Worm (Caenorhabditis elegans) whole organism, mixed stage, embryonic: ENCODE measurements around the gene Y37B11A.3.

Experiments used
- blmp-1 ChIP-seq: fragments of 150-350 bp; optimal IDR thresholded peaks from 2 replicates; lab custom pipeline; 2014; ENCODE audit warnings: missing biosample characterization, missing genetic modification characterization
- elt-3 ChIP-seq: fragments of 150-350 bp; optimal IDR thresholded peaks from 2 replicates; lab custom pipeline; 2014; ENCODE audit warnings: missing biosample characterization, missing genetic modification characterization
- hlh-1 ChIP-seq: fragments of 150-350 bp; optimal IDR thresholded peaks from 2 replicates; lab custom pipeline; 2014; ENCODE audit warnings: missing biosample characterization, missing genetic modification reagents, missing genetic modification characterization
- lin-32 ChIP-seq: fragments of 200-800 bp; sonication (Bioruptor generic); optimal IDR thresholded peaks from 2 replicates; lab custom pipeline; 2018; ENCODE audit warnings: mild to moderate bottlenecking, missing genetic modification characterization, missing compliant biosample characterization
- lsy-2 ChIP-seq: fragments of 150-350 bp; optimal IDR thresholded peaks from 2 replicates; lab custom pipeline; 2014; ENCODE audit warnings: missing biosample characterization, missing genetic modification characterization
- nhr-2 ChIP-seq: fragments of 150-350 bp; optimal IDR thresholded peaks from 2 replicates; lab custom pipeline; 2014; ENCODE audit warnings: missing biosample characterization, missing genetic modification characterization
- snpc-4 ChIP-seq: fragments of 150-350 bp; optimal IDR thresholded peaks from 2 replicates; lab custom pipeline; 2014; ENCODE audit warnings: missing biosample characterization, missing genetic modification characterization
- unc-39 ChIP-seq: fragments of 150-350 bp; optimal IDR thresholded peaks from 2 replicates; lab custom pipeline; 2014; ENCODE audit warnings: missing biosample characterization, missing genetic modification characterization
- zip-8 ChIP-seq: fragments of 150-350 bp; optimal IDR thresholded peaks from 2 replicates; lab custom pipeline; 2014; ENCODE audit warnings: missing biosample characterization, missing genetic modification characterization
- ztf-11 ChIP-seq: fragments of 150-350 bp; optimal IDR thresholded peaks from 2 replicates; lab custom pipeline; 2014; ENCODE audit warnings: missing biosample characterization, missing genetic modification characterization

DNA sequence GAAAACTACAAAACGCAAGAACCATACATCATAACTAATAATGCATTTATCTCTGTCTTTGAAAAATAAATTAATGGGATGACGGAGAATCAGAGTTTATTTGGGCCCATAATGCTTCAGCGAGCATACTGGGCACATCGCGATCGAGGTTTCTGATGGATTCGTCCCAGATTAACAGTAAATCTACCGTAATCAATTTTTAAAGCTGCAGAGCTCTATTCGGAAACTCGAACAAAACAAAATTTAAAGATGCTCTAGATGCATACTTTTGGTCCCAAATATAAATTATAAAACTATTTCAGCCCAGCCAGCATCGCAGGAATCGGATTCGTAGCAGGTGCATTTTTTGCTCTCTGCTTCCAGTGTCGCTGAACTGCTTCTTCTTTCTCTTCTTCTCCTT, 42.9 kb upstream of the Y37B11A.3 start:
- TF ChIP-seq snpc-4 (tag; lab: Kevin White, UChicago): no peak
- no peak for TF ChIP-seq blmp-1 (tag; lab: Kevin White, UChicago)
- TF ChIP-seq lsy-2 (tag; lab: Kevin White, UChicago): no peak
- TF ChIP-seq hlh-1 (tag; lab: Kevin White, UChicago): no peak
- TF ChIP-seq lin-32: no peak
- TF ChIP-seq ztf-11 (tag; lab: Kevin White, UChicago): no peak
- no peak for TF ChIP-seq zip-8
- TF ChIP-seq elt-3 (tag; lab: Kevin White, UChicago): no peak
- TF ChIP-seq unc-39: no peak
- TF ChIP-seq nhr-2 (tag; lab: Kevin White, UChicago): no peak
